Fruit fly (Drosophila melanogaster): Measurements from ENCODE around the gene pelo.

DNA sequence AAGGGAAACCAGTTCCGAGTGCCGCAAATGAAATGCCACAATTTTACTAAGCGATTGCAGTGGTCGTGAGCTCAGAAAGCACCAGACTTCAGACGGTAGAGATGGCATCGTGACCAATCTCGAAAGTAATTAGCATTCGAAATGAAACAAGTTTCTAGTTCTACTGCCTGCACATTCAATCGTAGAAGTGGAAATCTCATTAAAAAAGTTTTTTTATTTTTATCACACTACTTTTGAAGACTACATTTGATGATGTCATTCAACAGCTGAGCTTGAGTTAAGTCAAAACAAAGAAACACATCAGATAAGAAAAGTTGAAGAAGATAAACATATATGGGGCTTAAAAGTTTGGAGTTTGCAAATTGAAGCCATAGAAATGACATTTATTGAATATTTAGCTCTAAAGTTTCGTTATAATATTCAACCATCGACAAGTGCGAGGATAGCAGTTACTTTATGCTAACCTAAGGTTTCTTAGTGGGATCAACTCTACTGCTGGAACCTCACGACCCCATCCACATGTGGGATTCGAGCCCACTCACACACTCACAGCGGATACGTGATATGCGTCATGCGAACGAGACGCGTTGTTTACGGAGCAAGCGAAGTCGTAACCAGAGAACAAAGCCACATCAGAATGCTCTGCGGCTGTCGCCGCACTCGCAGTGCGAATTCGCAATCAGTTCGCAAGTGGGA is 35.5 kb downstream of the pelo start, which contains the start of gene CG13117:
- no peak for TF ChIP-seq pan (optimal IDR thresholded peaks at IDR 0.05)
- TF ChIP-seq usp (GFP tag; optimal IDR thresholded peaks at IDR 0.05), result no peak
- no peak for TF ChIP-seq psq (optimal IDR thresholded peaks at IDR 0.05)
- no peak for TF ChIP-seq Dll (optimal IDR thresholded peaks at IDR 0.05)
